Fruit fly (Drosophila melanogaster) whole organism, embryonic: ENCODE results near the gene CG10725.

Experiments used
- Atf-2 ChIP-seq: fragments of 200-800 bp; sonication (Bioruptor generic); optimal IDR thresholded peaks from 2 replicates; lab custom pipeline; 2016; ENCODE audit warnings: missing biosample characterization, missing genetic modification characterization
- CG11247 ChIP-seq: fragments of 200-800 bp; sonication (Bioruptor generic); IDR thresholded peaks from 2 replicates; pipeline ENCODE4 v1.3.6; 2022; ENCODE audit warnings: missing biosample characterization, missing genetic modification characterization
- CG13287 ChIP-seq: fragments of 200-800 bp; sonication (Bioruptor generic); IDR thresholded peaks from 2 replicates; pipeline ENCODE4 v1.3.6; 2022; ENCODE audit warnings: missing biosample characterization, missing genetic modification characterization; ENCODE audit not compliant: partially characterized antibody
- CG13424 ChIP-seq: fragments of 200-800 bp; sonication (Bioruptor generic); optimal IDR thresholded peaks from 2 replicates; lab custom pipeline; 2019; ENCODE audit warnings: missing biosample characterization, mild to moderate bottlenecking, missing genetic modification characterization, moderate library complexity
- CG13894 ChIP-seq: fragments of 200-800 bp; sonication (Bioruptor generic); optimal IDR thresholded peaks from 3 replicates; lab custom pipeline; 2018; ENCODE audit warnings: missing biosample characterization, mild to moderate bottlenecking, missing genetic modification characterization, moderate library complexity
- CG16779 ChIP-seq: fragments of 200-800 bp; sonication (Bioruptor generic); IDR thresholded peaks from 2 replicates; pipeline ENCODE4 v1.3.6; 2022; ENCODE audit warnings: missing biosample characterization, missing genetic modification characterization
- CG16815 ChIP-seq: fragments of 200-800 bp; sonication (Bioruptor generic); optimal IDR thresholded peaks from 3 replicates; lab custom pipeline; 2017; ENCODE audit warnings: missing biosample characterization, mild to moderate bottlenecking, missing genetic modification characterization
- CG18619 ChIP-seq: fragments of 200-800 bp; sonication (Bioruptor generic); optimal IDR thresholded peaks from 3 replicates; lab custom pipeline; 2017; ENCODE audit warnings: missing biosample characterization, mild to moderate bottlenecking, missing genetic modification characterization
- CG18764 ChIP-seq: fragments of 200-800 bp; sonication (Bioruptor generic); optimal IDR thresholded peaks from 3 replicates; lab custom pipeline; 2016; ENCODE audit warnings: missing biosample characterization, missing genetic modification characterization
- CG2678 ChIP-seq: fragments of 200-800 bp; sonication (Bioruptor generic); optimal IDR thresholded peaks from 3 replicates; lab custom pipeline; 2019; ENCODE audit warnings: missing biosample characterization, mild to moderate bottlenecking, missing genetic modification characterization, moderate library complexity
- CG33557 ChIP-seq: fragments of 200-800 bp; sonication (Bioruptor generic); optimal IDR thresholded peaks from 2 replicates; lab custom pipeline; 2019; ENCODE audit warnings: missing biosample characterization, mild to moderate bottlenecking, missing genetic modification characterization, moderate library complexity
- CG6254 ChIP-seq: fragments of 200-800 bp; sonication (Bioruptor generic); optimal IDR thresholded peaks from 3 replicates; lab custom pipeline; 2017; ENCODE audit warnings: mild to moderate bottlenecking, missing biosample characterization, missing genetic modification reagents, missing genetic modification characterization
- CG6683 ChIP-seq: fragments of 200-800 bp; sonication (Bioruptor generic); optimal IDR thresholded peaks from 2 replicates; lab custom pipeline; 2017; ENCODE audit warnings: missing biosample characterization, mild to moderate bottlenecking, missing genetic modification characterization, missing genetic modification reagents
- CG6689 ChIP-seq: fragments of 200-800 bp; sonication (Bioruptor generic); IDR thresholded peaks from 2 replicates; pipeline ENCODE4 v1.3.6; 2022; ENCODE audit warnings: missing biosample characterization, missing genetic modification characterization
- CG6854 ChIP-seq: fragments of 200-800 bp; sonication (Bioruptor generic); optimal IDR thresholded peaks from 3 replicates; lab custom pipeline; 2017; ENCODE audit warnings: missing biosample characterization, mild to moderate bottlenecking, missing genetic modification characterization
- CG7357 ChIP-seq: fragments of 200-800 bp; sonication (Bioruptor generic); IDR thresholded peaks from 3 replicates; pipeline ENCODE4 v1.3.6; 2022; ENCODE audit warnings: missing biosample characterization, missing genetic modification characterization
- CG8478 ChIP-seq: fragments of >200 bp; optimal IDR thresholded peaks from 2 replicates; lab custom pipeline; 2018
- CrebB ChIP-seq: fragments of 200-800 bp; sonication (Bioruptor generic); optimal IDR thresholded peaks from 3 replicates; lab custom pipeline; 2018; ENCODE audit warnings: missing biosample characterization, mild to moderate bottlenecking, missing genetic modification characterization
- Dip3 ChIP-seq: fragments of 200-800 bp; sonication (Bioruptor generic); optimal IDR thresholded peaks from 3 replicates; lab custom pipeline; 2016; ENCODE audit warnings: missing biosample characterization, missing genetic modification characterization
- Doc3 ChIP-seq: fragments of 200-800 bp; sonication (Bioruptor generic); IDR thresholded peaks from 3 replicates; pipeline ENCODE4 v1.3.6; 2022; ENCODE audit warnings: missing biosample characterization, missing genetic modification characterization; ENCODE audit not compliant: partially characterized antibody
- Drgx ChIP-seq: fragments of 200-800 bp; sonication (Bioruptor generic); IDR thresholded peaks from 2 replicates; pipeline ENCODE4 v1.3.6; 2022; ENCODE audit warnings: missing biosample characterization, missing genetic modification characterization
- Ets65A ChIP-seq: fragments of 200-800 bp; sonication (Bioruptor generic); peaks from one replicate; lab custom pipeline; 2016; ENCODE audit warnings: missing biosample characterization, missing genetic modification characterization
- HLH4C ChIP-seq: fragments of 200-800 bp; sonication (Bioruptor generic); IDR thresholded peaks from 3 replicates; pipeline ENCODE4 v1.3.6; 2022; ENCODE audit warnings: missing biosample characterization, missing genetic modification characterization; ENCODE audit not compliant: partially characterized antibody
- Max ChIP-seq: fragments of 200-800 bp; sonication (Bioruptor generic); optimal IDR thresholded peaks from 2 replicates; lab custom pipeline; 2016; ENCODE audit warnings: missing biosample characterization, mild to moderate bottlenecking, missing genetic modification characterization
- Med ChIP-seq: fragments of 200-800 bp; sonication (Bioruptor generic); peaks from one replicate; lab custom pipeline; 2016; ENCODE audit warnings: missing biosample characterization, missing genetic modification characterization, mild to moderate bottlenecking, inconsistent platforms, moderate library complexity
- NC2β ChIP-seq: fragments of 200-800 bp; sonication (Bioruptor generic); optimal IDR thresholded peaks from 2 replicates; lab custom pipeline; 2016; ENCODE audit warnings: missing biosample characterization, missing genetic modification characterization
- Rx ChIP-seq: fragments of 200-800 bp; sonication (Bioruptor generic); IDR thresholded peaks from 2 replicates; pipeline ENCODE4 v1.3.6; 2022; ENCODE audit warnings: missing biosample characterization, missing genetic modification characterization
- Side ChIP-seq: fragments of 200-800 bp; sonication (Bioruptor generic); optimal IDR thresholded peaks from 2 replicates; lab custom pipeline; 2016; ENCODE audit warnings: missing biosample characterization, missing genetic modification characterization
- Ssrp ChIP-seq: fragments of 200-800 bp; sonication (Bioruptor generic); optimal IDR thresholded peaks from 2 replicates; lab custom pipeline; 2018; ENCODE audit warnings: missing biosample characterization, mild to moderate bottlenecking, missing genetic modification characterization, moderate library complexity
- al ChIP-seq: fragments of 200-800 bp; sonication (Bioruptor generic); IDR thresholded peaks from 2 replicates; pipeline ENCODE4 v1.3.6; 2022; ENCODE audit warnings: missing biosample characterization, missing genetic modification characterization
- bigmax ChIP-seq: fragments of 200-800 bp; sonication (Bioruptor generic); optimal IDR thresholded peaks from 2 replicates; lab custom pipeline; 2018; ENCODE audit warnings: missing biosample characterization, mild to moderate bottlenecking, missing genetic modification characterization
- bowl ChIP-seq: fragments of 200-800 bp; sonication (Bioruptor generic); IDR thresholded peaks from 2 replicates; pipeline ENCODE4 v1.3.6; 2022; ENCODE audit warnings: missing biosample characterization, missing genetic modification characterization
- ci ChIP-seq: fragments of 200-800 bp; sonication (Bioruptor generic); IDR thresholded peaks from 3 replicates; pipeline ENCODE4 v1.3.6; 2022; ENCODE audit warnings: missing biosample characterization, missing genetic modification characterization
- cwo ChIP-seq: fragments of 200-800 bp; sonication (Bioruptor generic); optimal IDR thresholded peaks from 3 replicates; lab custom pipeline; 2017; ENCODE audit warnings: missing biosample characterization, missing genetic modification characterization, mild to moderate bottlenecking, moderate library complexity, missing genetic modification reagents
- dimm ChIP-seq: fragments of 200-800 bp; sonication (Bioruptor generic); IDR thresholded peaks from 2 replicates; pipeline ENCODE4 v1.3.6; 2022; ENCODE audit warnings: missing biosample characterization, missing genetic modification characterization
- dmrt99B ChIP-seq: fragments of 200-800 bp; sonication (Bioruptor generic); optimal IDR thresholded peaks from 2 replicates; lab custom pipeline; 2018; ENCODE audit warnings: missing biosample characterization, mild to moderate bottlenecking, missing genetic modification characterization, moderate library complexity
- dpn ChIP-seq, 2 experiments: fragments of 200-800 bp; sonication (Bioruptor generic); optimal IDR thresholded peaks; 3 replicates each; lab custom pipeline; 2016; ENCODE audit warnings: missing biosample characterization in 2 of 2, missing genetic modification characterization in 2 of 2
- grau ChIP-seq: fragments of 200-800 bp; optimal IDR thresholded peaks from 3 replicates; lab custom pipeline; 2019; ENCODE audit warnings: missing biosample characterization, mild to moderate bottlenecking, missing genetic modification characterization, moderate library complexity
- gsb ChIP-seq: fragments of 200-800 bp; sonication (Bioruptor generic); IDR thresholded peaks from 2 replicates; pipeline ENCODE4 v1.3.6; 2022; ENCODE audit warnings: missing biosample characterization, missing genetic modification characterization
- gt ChIP-seq: fragments of 200-800 bp; sonication (Bioruptor generic); IDR thresholded peaks from 2 replicates; pipeline ENCODE4 v1.3.6; 2022; ENCODE audit warnings: missing biosample characterization, missing genetic modification characterization
- kay ChIP-seq: fragments of 200-800 bp; sonication (Bioruptor generic); optimal IDR thresholded peaks from 2 replicates; lab custom pipeline; 2016; ENCODE audit warnings: missing biosample characterization, missing genetic modification characterization
- pho ChIP-seq: fragments of 200-800 bp; sonication (Bioruptor generic); optimal IDR thresholded peaks from 2 replicates; lab custom pipeline; 2016; ENCODE audit warnings: missing biosample characterization, missing genetic modification characterization
- prd ChIP-seq, 3 experiments: fragments of >200 bp in 2 of 3; fragments of 200-800 bp in 1 of 3; sonication (Bioruptor generic) in 1 of 3; optimal IDR thresholded peaks in 2 of 3; IDR thresholded peaks in 1 of 3; 2 replicates in 2 of 3; 3 replicates in 1 of 3; pipeline versions ENCODE4 v1.3.6 to Lab custom; 2017 to 2022; ENCODE audit warnings: missing biosample characterization in 1 of 3, missing genetic modification characterization in 1 of 3
- psq ChIP-seq: fragments of 200-800 bp; sonication (Bioruptor generic); optimal IDR thresholded peaks from 2 replicates; lab custom pipeline; 2017; ENCODE audit warnings: missing biosample characterization, missing genetic modification characterization
- repo ChIP-seq: fragments of 200-800 bp; sonication (Bioruptor generic); optimal IDR thresholded peaks from 2 replicates; lab custom pipeline; 2016; ENCODE audit warnings: missing biosample characterization, missing genetic modification characterization
- row ChIP-seq: fragments of 200-800 bp; sonication (Bioruptor generic); IDR thresholded peaks from 3 replicates; pipeline ENCODE4 v1.3.6; 2022; ENCODE audit warnings: missing biosample characterization, missing genetic modification characterization
- slp2 ChIP-seq: fragments of 200-800 bp; sonication (Bioruptor generic); optimal IDR thresholded peaks from 2 replicates; lab custom pipeline; 2016; ENCODE audit warnings: missing biosample characterization, missing genetic modification characterization
- tup ChIP-seq: fragments of 200-800 bp; sonication (Bioruptor generic); optimal IDR thresholded peaks from 2 replicates; lab custom pipeline; 2016; ENCODE audit warnings: missing biosample characterization, mild to moderate bottlenecking, missing genetic modification characterization, moderate library complexity
- twi ChIP-seq: fragments of 200-800 bp; optimal IDR thresholded peaks from 2 replicates; lab custom pipeline; 2019; ENCODE audit warnings: missing biosample characterization, mild to moderate bottlenecking, missing genetic modification characterization, moderate library complexity
- vnd ChIP-seq: fragments of 200-800 bp; sonication (Bioruptor generic); IDR thresholded peaks from 3 replicates; pipeline ENCODE4 v1.3.6; 2022; ENCODE audit warnings: missing biosample characterization, missing genetic modification characterization; ENCODE audit not compliant: partially characterized antibody

CG10725 gene

dm6 chr3L:13450177-13450793, 12.5 kb downstream of the CG10725 start, which contains the start of the genes JMJD7 and CG10738 (continued):
- no peak for TF ChIP-seq Ssrp (tag; lab: Kevin White, UChicago)
- TF ChIP-seq gsb (GFP tag; lab: Robert Waterston, UW), result peak; percentile 23; the same call in 1 of the 2 replicates
- TF ChIP-seq grau (tag; lab: Kevin White, UChicago), result peak; percentile 30
- peak; percentile 61 for TF ChIP-seq al (GFP tag; lab: Robert Waterston, UW)
- peak; percentile 49 for TF ChIP-seq repo (GFP tag; lab: Kevin White, UChicago)
- TF ChIP-seq cwo (GFP tag; lab: Kevin White, UChicago), result peak; percentile 21
- no peak for TF ChIP-seq bigmax
- no peak for TF ChIP-seq CG13894
- TF ChIP-seq row (GFP tag; lab: Robert Waterston, UW), result peak; percentile 64
- peak; percentile 73 for TF ChIP-seq CG18764 (GFP tag; lab: Kevin White, UChicago)
- no peak for TF ChIP-seq Side (GFP tag; lab: Kevin White, UChicago)
- TF ChIP-seq Max, result peak; percentile 74
- peak; percentile 72 for TF ChIP-seq Rx (GFP tag; lab: Robert Waterston, UW)
- TF ChIP-seq CG33557, result no peak
- peak; percentile 51; the same call in 1 of the 2 replicates for TF ChIP-seq CG16779 (GFP tag; lab: Robert Waterston, UW)
- TF ChIP-seq pho, result no peak
- TF ChIP-seq CG6254 (GFP tag; lab: Kevin White, UChicago), result peak; percentile 68
- no peak for TF ChIP-seq psq (GFP tag; lab: Kevin White, UChicago)
- no peak for TF ChIP-seq vnd (GFP tag; lab: Robert Waterston, UW)
- no peak for TF ChIP-seq NC2β (GFP tag; lab: Kevin White, UChicago)
- no peak for TF ChIP-seq Doc3
- peak; percentile 51 for TF ChIP-seq Dip3
- TF ChIP-seq CG13424 (tag; lab: Kevin White, UChicago), result peak; percentile 19
- peak; percentile 96 for TF ChIP-seq Ets65A
- TF ChIP-seq prd (optimal IDR thresholded peaks at IDR 0.05; lab: Kevin White, UChicago), result no peak
- TF ChIP-seq prd (GFP tag; IDR thresholded peaks at IDR 0.05; lab: Robert Waterston, UW), result peak; percentile 64
- peak; percentile 67 for TF ChIP-seq CG11247 (GFP tag; lab: Robert Waterston, UW)
- TF ChIP-seq CrebB, result no peak
- TF ChIP-seq CG13287, result no peak
- no peak for TF ChIP-seq twi (tag; lab: Kevin White, UChicago)
- TF ChIP-seq HLH4C, result no peak
- TF ChIP-seq CG7357 (GFP tag; lab: Robert Waterston, UW), result peak; percentile 45; the same call in 1 of the 3 replicates
- TF ChIP-seq tup (GFP tag; lab: Kevin White, UChicago), result peak; percentile 74
- TF ChIP-seq ci (GFP tag; lab: Robert Waterston, UW), result peak; percentile 83
- TF ChIP-seq CG6854 (GFP tag; lab: Kevin White, UChicago), result no peak
- TF ChIP-seq slp2 (GFP tag; lab: Kevin White, UChicago), result no peak
- peak; percentile 24 for TF ChIP-seq CG18619 (GFP tag; lab: Kevin White, UChicago)
- TF ChIP-seq Atf-2 (GFP tag; lab: Kevin White, UChicago), result no peak
- TF ChIP-seq Med (GFP tag; lab: Kevin White, UChicago), result peak; percentile 80
- TF ChIP-seq Drgx (GFP tag; lab: Robert Waterston, UW), result peak; percentile 78
- TF ChIP-seq kay, result peak; percentile 6
- TF ChIP-seq gt (GFP tag; lab: Robert Waterston, UW), result no peak
- no peak for TF ChIP-seq CG16815 (GFP tag; lab: Kevin White, UChicago)
- peak; percentile 43 for TF ChIP-seq CG6683 (GFP tag; lab: Kevin White, UChicago)
- peak; percentile 47 for TF ChIP-seq CG2678 (tag; lab: Kevin White, UChicago)
- peak; percentile 65 for TF ChIP-seq CG6689 (GFP tag; lab: Robert Waterston, UW)
- peak; percentile 18 for TF ChIP-seq dmrt99B (tag; lab: Kevin White, UChicago)
- 0 out of 2 replicates have a peak, but pooled peaks have one; percentile 29 for TF ChIP-seq dimm (GFP tag; lab: Robert Waterston, UW)
- peak; percentile 15; the same call in 1 of the 2 replicates for TF ChIP-seq bowl (GFP tag; lab: Robert Waterston, UW)
- peak in 1 of 2 experiments; percentile 15 for TF ChIP-seq dpn (GFP tag; optimal IDR thresholded peaks at IDR 0.05; lab: Kevin White, UChicago)
- TF ChIP-seq CG8478 (lab: Kevin White, UChicago), result no peak
